Worm (Caenorhabditis elegans) whole organism, L3 larva: ENCODE measurements around the gene srt-36.

Experiments
- R02D3.7 ChIP-seq: fragments of 150-350 bp; optimal IDR thresholded peaks from 2 replicates; lab custom pipeline; 2014; ENCODE audit warnings: missing biosample characterization, missing genetic modification characterization
- ceh-9 ChIP-seq: sonication (generic microtip); optimal IDR thresholded peaks from 2 replicates; lab custom pipeline; 2018; ENCODE audit warnings: missing biosample characterization, missing genetic modification characterization

- TF ChIP-seq ceh-9 (tag; lab: Kevin White, UChicago) (no peak), R02D3.7 (tag; lab: Kevin White, UChicago) (no peak)
Measured at ce11 chrV:4261385-4261784, 6.7 kb downstream of the srt-36 start.
